Worm (Caenorhabditis elegans) whole organism, early embryonic: Measurements from ENCODE around the gene nft-1.

Experiments used
- B0310.2 ChIP-seq: sonication (generic microtip); optimal IDR thresholded peaks from 2 replicates; lab custom pipeline; 2016; ENCODE audit warnings: mild to moderate bottlenecking, missing genetic modification characterization, missing compliant biosample characterization
- F13C5.2 ChIP-seq: sonication (generic microtip); optimal IDR thresholded peaks from 2 replicates; lab custom pipeline; 2017; ENCODE audit warnings: mild to moderate bottlenecking, missing genetic modification characterization, inconsistent platforms, missing compliant biosample characterization
- aly-1 ChIP-seq: sonication (generic microtip); optimal IDR thresholded peaks from 2 replicates; lab custom pipeline; 2016; ENCODE audit warnings: missing genetic modification characterization, missing compliant biosample characterization
- ama-1 ChIP-seq: fragments of 150-350 bp; optimal IDR thresholded peaks from 2 replicates; lab custom pipeline; 2014
- ceh-13 ChIP-seq: fragments of 200-800 bp; sonication (Bioruptor generic); optimal IDR thresholded peaks from 2 replicates; lab custom pipeline; 2018; ENCODE audit warnings: mild to moderate bottlenecking, missing genetic modification characterization, missing compliant biosample characterization
- ceh-36 ChIP-seq: sonication (generic microtip); optimal IDR thresholded peaks from 2 replicates; lab custom pipeline; 2016; ENCODE audit warnings: missing genetic modification characterization, inconsistent platforms, missing compliant biosample characterization
- ets-7 ChIP-seq: sonication (generic microtip); optimal IDR thresholded peaks from 2 replicates; lab custom pipeline; 2016; ENCODE audit warnings: missing genotype, missing genetic modification characterization, missing compliant biosample characterization
- flt-1 ChIP-seq: fragments of 200-800 bp; sonication (Bioruptor generic); IDR thresholded peaks from 2 replicates; pipeline ENCODE4 v1.3.6; 2022; ENCODE audit warnings: missing genetic modification characterization, missing compliant biosample characterization
- hmbx-1 ChIP-seq: sonication (generic microtip); optimal IDR thresholded peaks from 2 replicates; lab custom pipeline; 2016; ENCODE audit warnings: mild to moderate bottlenecking, missing genetic modification characterization, missing compliant biosample characterization
- hmg-4 ChIP-seq: fragments of 200-800 bp; sonication (Bioruptor generic); optimal IDR thresholded peaks from 2 replicates; lab custom pipeline; 2018; ENCODE audit warnings: mild to moderate bottlenecking, missing genetic modification characterization, missing compliant biosample characterization
- hnd-1 ChIP-seq: sonication (generic microtip); optimal IDR thresholded peaks from 2 replicates; lab custom pipeline; 2016; ENCODE audit warnings: missing genetic modification characterization, missing compliant biosample characterization
- pes-1 ChIP-seq: fragments of 200-800 bp; sonication (Bioruptor generic); IDR thresholded peaks from 2 replicates; pipeline ENCODE4 v1.3.6; 2022; ENCODE audit warnings: missing genetic modification reagents, missing genetic modification characterization, missing compliant biosample characterization
- scrt-1 ChIP-seq: fragments of 200-800 bp; sonication (Bioruptor generic); IDR thresholded peaks from 2 replicates; pipeline ENCODE4 v1.3.6; 2022; ENCODE audit warnings: missing genetic modification characterization, missing compliant biosample characterization
- sea-1 ChIP-seq: fragments of 200-800 bp; sonication (Bioruptor generic); conservative IDR thresholded peaks from 2 replicates; pipeline ENCODE4 v1.3.6; 2022; ENCODE audit warnings: missing genetic modification characterization, missing compliant biosample characterization
- tbx-11 ChIP-seq: fragments of 200-800 bp; sonication (Bioruptor generic); IDR thresholded peaks from 2 replicates; pipeline ENCODE4 v1.3.6; 2022; ENCODE audit warnings: missing genetic modification characterization, missing compliant biosample characterization
- tbx-37 ChIP-seq: fragments of 200-800 bp; sonication (Bioruptor generic); conservative IDR thresholded peaks from 2 replicates; pipeline ENCODE4 v1.3.6; 2022; ENCODE audit warnings: missing genetic modification reagents, missing genetic modification characterization, missing compliant biosample characterization
- tra-4 ChIP-seq: sonication (generic microtip); optimal IDR thresholded peaks from 2 replicates; lab custom pipeline; 2017; ENCODE audit warnings: missing genetic modification characterization, missing compliant biosample characterization

The nft-1 gene

DNA sequence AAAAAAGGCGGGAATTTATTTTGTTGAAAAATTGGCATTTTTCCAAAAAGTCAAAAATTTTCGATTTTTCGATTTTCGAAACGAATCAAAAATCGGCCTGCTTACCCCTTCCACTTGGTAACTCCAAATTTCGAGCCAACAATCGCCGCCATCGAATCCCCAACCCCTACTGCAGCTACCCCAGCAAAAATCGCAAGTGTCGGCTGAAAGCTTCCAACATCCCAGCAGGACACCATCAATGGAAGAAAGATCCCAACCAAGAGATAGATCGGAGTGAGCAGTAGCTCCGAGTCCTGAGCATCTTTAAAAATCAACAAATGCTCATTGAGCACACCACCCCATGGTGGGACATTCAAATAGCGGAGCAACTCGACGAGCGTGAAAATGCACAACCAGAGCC lies 7.2 kb downstream of the nft-1 start:
- TF ChIP-seq hmbx-1 (tag; lab: Kevin White, UChicago) (no peak), ets-7 (tag; lab: Kevin White, UChicago) (no peak), ceh-36 (tag; lab: Kevin White, UChicago) (no peak), hnd-1 (tag; lab: Kevin White, UChicago) (no peak), tbx-11 (GFP tag; lab: Robert Waterston, UW) (no peak)

DNA sequence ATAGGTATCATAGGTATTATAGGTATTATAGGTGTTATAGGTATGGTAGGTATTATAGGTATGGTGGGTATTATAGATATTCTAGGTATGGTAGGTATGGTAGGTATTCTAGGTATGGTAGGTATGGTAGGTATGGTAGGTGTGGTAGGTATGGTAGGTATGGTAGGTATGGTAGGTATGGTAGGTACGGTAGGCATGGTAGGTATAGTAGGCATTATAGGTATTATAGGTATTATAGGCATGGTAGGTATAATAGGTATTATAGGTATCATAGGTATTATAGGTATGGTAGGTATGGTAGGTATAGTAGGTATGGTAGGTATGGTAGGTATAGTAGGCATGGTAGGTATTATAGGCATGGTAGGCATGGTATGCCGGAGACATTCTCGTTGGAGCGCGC lies 8.3 kb downstream of the nft-1 start:
- peak; percentile 48; the same call in 1 of the 2 replicates for TF ChIP-seq sea-1 (GFP tag; lab: Robert Waterston, UW)
- no peak for TF ChIP-seq aly-1
- TF ChIP-seq tra-4 = no peak
- TF ChIP-seq tbx-37 = peak; percentile 18; the same call in 1 of the 2 replicates

DNA sequence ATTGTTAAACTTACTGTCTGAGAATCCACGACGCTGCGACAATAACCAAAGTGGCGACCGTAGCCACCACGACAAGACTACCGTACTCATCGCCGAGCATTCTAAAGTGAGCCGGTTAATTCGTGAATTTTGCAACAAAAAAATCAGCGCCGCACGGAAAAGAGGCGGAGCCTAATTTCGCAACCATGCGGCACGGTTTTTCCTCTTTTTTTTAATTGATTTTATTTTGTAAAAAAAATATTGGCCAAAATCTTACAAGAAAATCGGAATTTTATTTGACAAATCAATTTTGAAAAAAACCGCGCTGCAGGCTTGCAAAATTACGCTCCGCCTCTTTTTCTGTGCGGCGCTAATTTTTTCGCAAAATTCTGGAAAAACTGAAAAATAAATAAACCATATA lies 9.9 kb downstream of the nft-1 start, which contains the start of gene dolk-1:
Gene dolk-1, minus strand, starts transcription at position 101 of the 400 bp plus-strand sequence.
- TF ChIP-seq hmbx-1 (tag; lab: Kevin White, UChicago) (no peak), tbx-37 (no peak), pes-1 (GFP tag; lab: Robert Waterston, UW) (no peak), flt-1 (GFP tag; lab: Robert Waterston, UW) (no peak), ets-7 (tag; lab: Kevin White, UChicago) (no peak), tra-4 (no peak), scrt-1 (GFP tag; lab: Robert Waterston, UW) (no peak), ceh-13 (GFP tag; lab: Kevin White, UChicago) (no peak), hnd-1 (tag; lab: Kevin White, UChicago) (no peak), B0310.2 (no peak), ama-1 (lab: Kevin White, UChicago) (no peak), F13C5.2 (tag; lab: Kevin White, UChicago) (no peak), hmg-4 (GFP tag; lab: Kevin White, UChicago) (no peak), ceh-36 (tag; lab: Kevin White, UChicago) (no peak), sea-1 (GFP tag; lab: Robert Waterston, UW) (no peak), aly-1 (no peak), tbx-11 (GFP tag; lab: Robert Waterston, UW) (no peak)

DNA sequence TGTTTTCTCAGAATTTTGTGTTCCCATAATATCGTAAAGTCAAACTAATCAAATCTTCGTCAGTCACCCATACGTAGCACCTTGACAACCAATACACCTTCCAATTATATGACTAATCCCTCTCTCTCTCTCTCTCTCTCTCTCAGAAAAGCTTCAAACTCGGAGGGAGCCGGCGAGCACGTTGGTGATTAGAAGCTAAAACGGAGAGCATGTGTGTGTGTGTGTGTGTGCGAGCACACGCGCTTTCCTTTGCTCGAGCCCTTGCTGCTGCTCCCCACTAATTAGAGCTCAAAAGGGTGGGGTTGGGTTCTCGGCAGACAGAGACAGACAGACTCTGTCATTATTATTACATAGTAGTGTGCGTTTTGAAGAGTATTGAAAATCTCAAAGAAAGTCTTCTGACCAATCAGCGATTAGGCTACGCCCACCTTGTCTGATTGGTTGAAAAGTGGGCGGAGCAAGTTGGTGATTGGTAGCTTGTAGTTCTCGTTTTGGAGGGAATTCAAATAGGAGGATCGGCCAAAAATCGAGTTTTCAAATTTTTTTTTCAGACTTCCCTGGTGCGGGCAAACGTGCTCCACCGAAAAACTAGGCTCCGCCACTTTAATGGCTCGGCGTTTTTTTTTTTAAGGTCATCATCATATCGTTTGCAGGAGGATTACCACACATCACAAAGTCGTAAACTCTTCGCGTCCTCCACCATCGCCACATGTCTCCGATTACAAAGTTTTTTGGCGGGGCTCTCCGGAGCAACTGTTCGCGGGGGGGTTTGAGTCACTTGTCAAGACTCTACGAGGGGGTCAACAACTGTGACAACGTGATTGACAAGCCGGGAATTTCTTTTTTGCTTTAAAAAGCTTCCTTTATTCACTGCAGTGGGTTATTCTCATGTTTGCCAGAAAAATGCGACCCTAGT lies 11.6 kb downstream of the nft-1 start:
- TF ChIP-seq hmbx-1 (tag; lab: Kevin White, UChicago) (no peak), ceh-36 (tag; lab: Kevin White, UChicago) (no peak), ceh-13 (GFP tag; lab: Kevin White, UChicago) (no peak), scrt-1 (GFP tag; lab: Robert Waterston, UW) (no peak), tbx-11 (GFP tag; lab: Robert Waterston, UW) (no peak), aly-1 (peak; percentile 12)

DNA sequence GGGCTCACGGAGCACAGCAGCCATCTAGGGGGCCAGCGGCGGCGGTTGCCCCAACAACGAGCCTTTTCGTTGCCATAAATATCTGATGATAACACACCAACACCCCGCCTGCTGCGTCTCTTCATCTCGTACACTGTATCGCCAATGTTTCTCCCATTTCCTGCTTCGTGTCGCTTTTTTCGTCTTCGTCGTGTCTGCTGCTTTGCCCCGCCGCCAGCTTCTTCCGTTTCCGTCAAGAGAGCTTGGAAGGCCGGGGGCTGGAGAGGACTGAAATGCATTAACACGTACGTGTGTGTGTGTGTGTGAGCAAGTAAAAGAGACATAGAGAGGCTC lies 12.2 kb downstream of the nft-1 start:
- TF ChIP-seq scrt-1 (GFP tag; lab: Robert Waterston, UW) = peak; percentile 43; the same call in 1 of the 2 replicates
- TF ChIP-seq hmg-4 (GFP tag; lab: Kevin White, UChicago) = peak; percentile 27
- no peak for TF ChIP-seq pes-1 (GFP tag; lab: Robert Waterston, UW)

DNA sequence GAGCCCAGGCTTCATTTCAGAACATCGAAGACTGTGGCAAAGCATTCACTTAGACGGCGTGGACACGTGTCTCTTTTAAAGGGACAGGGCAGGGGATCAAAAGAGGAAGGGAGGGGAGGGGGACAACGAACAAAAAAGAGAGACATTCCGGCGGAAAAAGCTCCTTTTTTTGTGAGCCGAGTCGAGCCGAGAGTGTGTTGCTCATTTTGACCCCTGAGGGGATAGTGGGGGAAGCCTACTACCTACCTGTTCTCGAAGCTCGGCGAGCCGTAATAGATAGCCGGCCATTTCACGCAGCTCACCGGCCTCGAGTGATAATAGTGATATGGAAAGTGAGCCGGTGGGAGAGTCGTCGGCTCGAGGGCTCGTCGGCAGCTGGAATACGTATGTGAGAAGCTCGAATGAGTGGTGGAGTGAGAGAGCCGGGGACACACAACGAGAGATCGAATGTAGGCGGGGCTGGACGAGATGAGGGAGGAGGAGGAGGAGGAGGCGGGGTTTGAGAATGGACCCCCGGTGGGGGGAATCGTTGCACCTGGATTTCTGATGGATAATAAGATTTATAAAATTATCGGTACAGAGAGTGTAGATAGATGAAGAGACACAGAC lies 13.1 kb downstream of the nft-1 start:
- no peak for TF ChIP-seq B0310.2
- peak; percentile 8 for TF ChIP-seq hmg-4 (GFP tag; lab: Kevin White, UChicago)

DNA sequence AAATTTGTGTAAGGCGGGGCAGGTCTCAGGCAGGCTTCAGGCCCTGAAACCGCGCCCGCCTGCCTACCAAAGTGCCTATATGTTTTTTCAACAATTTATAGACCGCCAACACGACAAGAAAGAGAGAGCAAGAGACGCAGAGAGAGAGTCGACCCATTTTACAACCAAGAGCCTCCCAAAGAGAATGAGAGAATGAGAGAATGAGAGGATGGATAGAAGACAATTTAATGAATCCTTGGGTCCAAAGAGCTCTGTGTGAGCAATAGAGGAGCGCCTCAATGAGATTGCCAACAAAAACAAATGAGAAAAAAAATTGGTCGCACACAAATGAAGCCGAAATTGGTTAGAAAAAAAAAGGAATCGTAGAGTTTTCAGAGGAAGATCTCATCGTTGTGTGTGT lies 14.2 kb downstream of the nft-1 start:
- TF ChIP-seq pes-1 (GFP tag; lab: Robert Waterston, UW) (no peak), ceh-13 (GFP tag; lab: Kevin White, UChicago) (no peak), hmg-4 (GFP tag; lab: Kevin White, UChicago) (no peak), tra-4 (no peak), ets-7 (tag; lab: Kevin White, UChicago) (no peak), ceh-36 (tag; lab: Kevin White, UChicago) (no peak), F13C5.2 (tag; lab: Kevin White, UChicago) (no peak), ama-1 (lab: Kevin White, UChicago) (no peak), hnd-1 (tag; lab: Kevin White, UChicago) (no peak), flt-1 (GFP tag; lab: Robert Waterston, UW) (no peak), sea-1 (GFP tag; lab: Robert Waterston, UW) (no peak), hmbx-1 (tag; lab: Kevin White, UChicago) (no peak), B0310.2 (no peak), scrt-1 (GFP tag; lab: Robert Waterston, UW) (no peak), tbx-37 (no peak), tbx-11 (GFP tag; lab: Robert Waterston, UW) (no peak), aly-1 (no peak)

DNA sequence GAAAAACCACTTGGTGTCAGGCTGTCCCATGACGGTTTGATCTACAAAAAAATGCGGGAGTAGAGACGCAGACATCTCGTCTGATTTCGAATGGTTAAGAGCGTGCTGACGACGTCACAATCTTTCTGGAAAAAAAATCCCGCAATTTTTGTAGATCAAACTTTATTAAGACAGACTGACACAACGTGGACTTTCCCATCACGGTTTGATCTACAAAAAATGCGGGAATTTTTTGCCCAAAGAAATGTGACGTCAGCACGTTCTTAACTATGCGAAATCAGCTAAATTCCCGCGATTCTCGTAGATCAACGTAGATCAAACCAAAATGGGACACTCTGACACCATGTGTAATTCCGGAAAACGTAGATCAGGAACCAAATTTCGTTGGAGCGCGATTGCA lies 14.8 kb downstream of the nft-1 start:
- no peak for TF ChIP-seq ets-7 (tag; lab: Kevin White, UChicago)
- no peak for TF ChIP-seq tbx-11 (GFP tag; lab: Robert Waterston, UW)
- no peak for TF ChIP-seq hmbx-1 (tag; lab: Kevin White, UChicago)
- no peak for TF ChIP-seq pes-1 (GFP tag; lab: Robert Waterston, UW)
- no peak for TF ChIP-seq ceh-13 (GFP tag; lab: Kevin White, UChicago)
- no peak for TF ChIP-seq B0310.2
- no peak for TF ChIP-seq tbx-37
- TF ChIP-seq ceh-36 (tag; lab: Kevin White, UChicago) = no peak
- TF ChIP-seq F13C5.2 (tag; lab: Kevin White, UChicago) = no peak
- TF ChIP-seq ama-1 (lab: Kevin White, UChicago) = no peak
- no peak for TF ChIP-seq sea-1 (GFP tag; lab: Robert Waterston, UW)
- TF ChIP-seq hnd-1 (tag; lab: Kevin White, UChicago) = no peak
- TF ChIP-seq scrt-1 (GFP tag; lab: Robert Waterston, UW) = no peak
- TF ChIP-seq tra-4 = no peak
- TF ChIP-seq hmg-4 (GFP tag; lab: Kevin White, UChicago) = no peak
- no peak for TF ChIP-seq aly-1
- TF ChIP-seq flt-1 (GFP tag; lab: Robert Waterston, UW) = no peak
